Worm (Caenorhabditis elegans): ENCODE results near the gene srh-7.

The srh-7 gene

ce11 chrV:4007927-4008326 is at the start of gene srh-7:
Gene srh-7, plus strand, starts transcription at chrV:4008227.
- no peak for TF ChIP-seq unc-120 (tag; optimal IDR thresholded peaks at IDR 0.05; ENCODE audit: poor library complexity, severe bottlenecking)
- TF ChIP-seq ceh-83 (GFP tag; optimal IDR thresholded peaks at IDR 0.05) = no peak
- TF ChIP-seq flh-1 (GFP tag; optimal IDR thresholded peaks at IDR 0.05) = no peak
- TF ChIP-seq snpc-4 (tag; optimal IDR thresholded peaks at IDR 0.05) = no peak

DNA sequence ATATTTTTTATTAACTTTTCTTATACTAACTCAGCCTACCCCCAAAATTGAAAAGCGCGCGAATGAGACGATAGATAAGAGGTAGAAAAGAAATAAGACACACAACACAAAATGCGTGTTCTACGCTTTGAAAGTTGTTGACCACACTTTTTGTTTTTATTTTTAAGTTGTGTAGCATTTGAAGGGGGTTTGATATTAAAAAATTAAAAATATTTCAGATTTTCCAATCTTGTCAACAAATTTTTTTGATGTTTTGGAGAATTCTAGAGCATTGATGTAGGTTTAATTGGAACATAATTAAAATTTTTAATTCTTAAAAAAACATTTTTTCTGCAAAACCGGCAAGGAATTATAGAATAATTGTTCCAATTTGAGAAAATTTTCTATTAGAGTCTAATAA is 46.8 kb upstream of the srh-7 start, which contains the start of gene cyp-34A6:
cyp-34A6 (minus strand) TSS at position 101 of the 400 bp plus-strand sequence.
- TF ChIP-seq ham-2 (GFP tag; optimal IDR thresholded peaks at IDR 0.05) = no peak

- TF ChIP-seq mep-1 (tag; optimal IDR thresholded peaks at IDR 0.05) = no peak
- TF ChIP-seq tbx-8 (GFP tag; optimal IDR thresholded peaks at IDR 0.05) = no peak
- TF ChIP-seq nhr-76 (tag; optimal IDR thresholded peaks at IDR 0.05) = no peak
- no peak for TF ChIP-seq nhr-2 (tag; optimal IDR thresholded peaks at IDR 0.05)
- TF ChIP-seq nhr-237 (tag; optimal IDR thresholded peaks at IDR 0.05) = no peak
- TF ChIP-seq elt-1 (tag; optimal IDR thresholded peaks at IDR 0.05; ENCODE audit: borderline replicate concordance, insufficient read depth) = no peak
- TF ChIP-seq unc-120 (tag; optimal IDR thresholded peaks at IDR 0.05; ENCODE audit: poor library complexity, severe bottlenecking) = no peak
- TF ChIP-seq elt-3 (tag; optimal IDR thresholded peaks at IDR 0.05) = no peak
- TF ChIP-seq flh-1 (GFP tag; optimal IDR thresholded peaks at IDR 0.05) = no peak
- no peak for TF ChIP-seq snpc-4 (tag; optimal IDR thresholded peaks at IDR 0.05)
- no peak for TF ChIP-seq ces-1 (GFP tag; optimal IDR thresholded peaks at IDR 0.05)
- TF ChIP-seq ztf-11 (tag; optimal IDR thresholded peaks at IDR 0.05) = no peak
- no peak for TF ChIP-seq cnd-1 (tag; optimal IDR thresholded peaks at IDR 0.05)
- TF ChIP-seq mls-2 (tag; optimal IDR thresholded peaks at IDR 0.05) = no peak
Measured at ce11 chrV:3963715-3964114, 44.3 kb upstream of the srh-7 start, which contains the start of gene cyp-34A7. Gene cyp-34A7, minus strand, starts transcription at chrV:3963815.

DNA sequence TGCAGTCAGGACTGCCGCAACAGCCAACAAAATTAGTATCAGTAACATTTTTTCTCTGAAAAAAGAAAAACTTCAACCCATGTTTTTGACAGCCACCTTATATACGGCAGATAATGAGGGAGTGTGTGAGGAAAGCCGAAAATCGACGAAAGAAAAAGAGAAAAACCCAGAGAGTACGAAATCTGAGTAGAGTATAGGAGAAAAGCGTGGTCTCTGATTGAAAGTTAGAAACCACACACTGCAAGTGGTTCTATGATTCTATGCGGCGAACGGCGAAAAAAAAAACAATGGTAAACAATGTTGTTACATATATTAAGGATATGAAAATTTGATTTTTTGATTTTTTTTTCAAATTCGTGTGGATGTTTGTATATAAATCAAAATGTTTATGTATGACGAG is 40.3 kb upstream of the srh-7 start, which contains the start of gene cyp-34A8:
cyp-34A8 (minus strand) TSS at position 62 of the 400 bp plus-strand sequence.
- TF ChIP-seq drap-1 (GFP tag; optimal IDR thresholded peaks at IDR 0.05) (no peak), bed-3 (GFP tag; optimal IDR thresholded peaks at IDR 0.05) (no peak), elt-1 (tag; optimal IDR thresholded peaks at IDR 0.05; ENCODE audit: borderline replicate concordance, insufficient read depth) (no peak), sptf-1 (tag; optimal IDR thresholded peaks at IDR 0.05) (no peak), ceh-83 (GFP tag; optimal IDR thresholded peaks at IDR 0.05) (no peak), snpc-4 (tag; optimal IDR thresholded peaks at IDR 0.05) (no peak), unc-120 (tag; optimal IDR thresholded peaks at IDR 0.05; ENCODE audit: poor library complexity, severe bottlenecking) (no peak), mab-5 (tag; optimal IDR thresholded peaks at IDR 0.05) (no peak), nhr-12 (tag; optimal IDR thresholded peaks at IDR 0.05) (no peak), lsy-2 (tag; optimal IDR thresholded peaks at IDR 0.05) (no peak), ceh-39 (tag; optimal IDR thresholded peaks at IDR 0.05) (no peak), ham-2 (GFP tag; optimal IDR thresholded peaks at IDR 0.05) (no peak), nhr-76 (tag; optimal IDR thresholded peaks at IDR 0.05) (no peak), nhr-2 (tag; optimal IDR thresholded peaks at IDR 0.05) (no peak), flh-1 (GFP tag; optimal IDR thresholded peaks at IDR 0.05) (no peak), zip-8 (tag; optimal IDR thresholded peaks at IDR 0.05) (no peak), unc-62 (GFP tag; optimal IDR thresholded peaks at IDR 0.05) (no peak), sem-2 (GFP tag; optimal IDR thresholded peaks at IDR 0.05) (no peak), lin-13 (tag; optimal IDR thresholded peaks at IDR 0.05) (no peak), ceh-43 (GFP tag; optimal IDR thresholded peaks at IDR 0.05) (no peak)

DNA sequence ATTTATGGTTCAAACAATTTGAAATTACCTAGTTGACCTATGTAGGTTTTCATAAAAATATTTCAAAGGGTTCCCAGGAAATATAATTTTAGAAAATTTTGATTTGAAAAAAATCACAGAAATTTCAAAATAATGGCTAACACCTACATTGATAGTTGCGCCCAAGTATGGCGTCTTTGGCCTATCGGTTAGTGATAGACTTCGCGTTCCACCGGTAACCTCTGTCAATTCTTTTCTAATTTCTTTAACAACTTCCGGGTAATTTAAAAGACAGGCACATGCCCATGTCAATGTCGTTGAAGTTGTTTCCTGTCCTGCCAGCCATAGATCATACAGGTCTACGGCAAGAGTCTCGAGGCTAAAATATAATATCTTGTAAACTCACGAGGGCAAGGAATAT is 39.1 kb upstream of the srh-7 start:
- no peak for TF ChIP-seq ham-2 (GFP tag; optimal IDR thresholded peaks at IDR 0.05)
- TF ChIP-seq bed-3 (GFP tag; optimal IDR thresholded peaks at IDR 0.05) = no peak
- no peak for TF ChIP-seq ceh-39 (tag; optimal IDR thresholded peaks at IDR 0.05)
- no peak for TF ChIP-seq lin-32 (GFP tag; optimal IDR thresholded peaks at IDR 0.05)
- no peak for TF ChIP-seq blmp-1 (tag; optimal IDR thresholded peaks at IDR 0.05)
- TF ChIP-seq nhr-2 (tag; optimal IDR thresholded peaks at IDR 0.05) = no peak
- no peak for TF ChIP-seq unc-62 (GFP tag; optimal IDR thresholded peaks at IDR 0.05)
- no peak for TF ChIP-seq ceh-43 (GFP tag; optimal IDR thresholded peaks at IDR 0.05)
- no peak for TF ChIP-seq elt-3 (tag; optimal IDR thresholded peaks at IDR 0.05)
- no peak for TF ChIP-seq sem-2 (GFP tag; optimal IDR thresholded peaks at IDR 0.05)
- no peak for TF ChIP-seq zip-8 (tag; optimal IDR thresholded peaks at IDR 0.05)
- TF ChIP-seq unc-39 (tag; optimal IDR thresholded peaks at IDR 0.05) = no peak
- TF ChIP-seq lsy-2 (tag; optimal IDR thresholded peaks at IDR 0.05) = no peak
- no peak for TF ChIP-seq ces-1 (GFP tag; optimal IDR thresholded peaks at IDR 0.05)
- TF ChIP-seq mab-5 (tag; optimal IDR thresholded peaks at IDR 0.05) = no peak
